Fruit fly (Drosophila melanogaster): ENCODE results near the gene tkv.
A peak's percentile ranks its signal among the peaks of the same experiment; 100 is the strongest.

Gene tkv

dm6 chr2L:5261223-5261984, 9.8 kb downstream of the tkv start (continued):
- no peak for TF ChIP-seq nerfin-2 (GFP tag; IDR thresholded peaks at IDR 0.05; ENCODE audit: partially characterized antibody)
- no peak for TF ChIP-seq CG10321 (GFP tag; IDR thresholded peaks at IDR 0.05)
- no peak for TF ChIP-seq hth (optimal IDR thresholded peaks at IDR 0.05)
- TF ChIP-seq chif (GFP tag; optimal IDR thresholded peaks at IDR 0.05) = peak in 1 of 2 experiments; percentile 58
- no peak for TF ChIP-seq sna (GFP tag; IDR thresholded peaks at IDR 0.05; ENCODE audit: partially characterized antibody)
- no peak for TF ChIP-seq odd (GFP tag; optimal IDR thresholded peaks at IDR 0.05)
- TF ChIP-seq CG2875 (GFP tag; optimal IDR thresholded peaks at IDR 0.05) = peak; percentile 30
- TF ChIP-seq HmgZ (tag; optimal IDR thresholded peaks at IDR 0.05) = no peak
- no peak for TF ChIP-seq CG10462 (GFP tag; optimal IDR thresholded peaks at IDR 0.05)
- no peak for TF ChIP-seq CG7357 (GFP tag; IDR thresholded peaks at IDR 0.05)
- no peak for TF ChIP-seq fru (optimal IDR thresholded peaks at IDR 0.05)
- TF ChIP-seq dmrt11E (tag; optimal IDR thresholded peaks at IDR 0.05) = peak; percentile 74
- no peak for TF ChIP-seq gcm2 (GFP tag; optimal IDR thresholded peaks at IDR 0.05)
- TF ChIP-seq ase (GFP tag; IDR thresholded peaks at IDR 0.05) = no peak
- no peak for TF ChIP-seq schlank (tag; optimal IDR thresholded peaks at IDR 0.05)
- no peak for TF ChIP-seq CG15011 (GFP tag; optimal IDR thresholded peaks at IDR 0.05)
- TF ChIP-seq dati (GFP tag; IDR thresholded peaks at IDR 0.05) = no peak
- TF ChIP-seq CG2129 (GFP tag; IDR thresholded peaks at IDR 0.05; ENCODE audit: partially characterized antibody) = no peak
- TF ChIP-seq salm (tag; optimal IDR thresholded peaks at IDR 0.05) = no peak

dm6 chr2L:5260267-5260666, 10.9 kb downstream of the tkv start:
- TF ChIP-seq CG30020 (tag; optimal IDR thresholded peaks at IDR 0.05) (no peak), CG10462 (GFP tag; optimal IDR thresholded peaks at IDR 0.05) (no peak), bigmax (GFP tag; optimal IDR thresholded peaks at IDR 0.05) (no peak), abd-A (tag; optimal IDR thresholded peaks at IDR 0.05) (peak; percentile 42), hbn (GFP tag; IDR thresholded peaks at IDR 0.05; ENCODE audit: partially characterized antibody) (no peak), CG9215 (GFP tag; IDR thresholded peaks at IDR 0.05) (no peak), Pdp1 (GFP tag; optimal IDR thresholded peaks at IDR 0.05) (no peak), CG5180 (GFP tag; optimal IDR thresholded peaks at IDR 0.05) (no peak), Poxn (GFP tag; IDR thresholded peaks at IDR 0.05) (no peak), CG6254 (GFP tag; optimal IDR thresholded peaks at IDR 0.05) (no peak), Dip3 (GFP tag; optimal IDR thresholded peaks at IDR 0.05) (no peak), CG31224 (GFP tag; IDR thresholded peaks at IDR 0.05) (no peak), Xrp1 (GFP tag; IDR thresholded peaks at IDR 0.05) (0 out of 2 replicates have a peak, but pooled peaks have one; percentile 5), slp2 (GFP tag; optimal IDR thresholded peaks at IDR 0.05) (no peak), Mad (GFP tag; optimal IDR thresholded peaks at IDR 0.05) (no peak), CG10267 (tag; optimal IDR thresholded peaks at IDR 0.05) (no peak), oc (tag; optimal IDR thresholded peaks at IDR 0.05) (peak; percentile 93), CG8359 (GFP tag; optimal IDR thresholded peaks at IDR 0.05; ENCODE audit: borderline replicate concordance) (peak; percentile 20), chinmo (GFP tag; IDR thresholded peaks at IDR 0.05; ENCODE audit: partially characterized antibody) (0 out of 4 replicates have a peak, but pooled peaks have one; percentile 10), CG12942 (GFP tag; optimal IDR thresholded peaks at IDR 0.05) (no peak), CG14710 (tag; optimal IDR thresholded peaks at IDR 0.05) (no peak), CG14050 (GFP tag; IDR thresholded peaks at IDR 0.05) (no peak)
